Worm (Caenorhabditis elegans) whole organism, mixed stage, embryonic: ENCODE measurements around the gene pbs-6.

ENCODE experiments used
- ceh-43 ChIP-seq: fragments of 200-800 bp; sonication (Bioruptor generic); optimal IDR thresholded peaks from 2 replicates; lab custom pipeline; 2018; ENCODE audit warnings: mild to moderate bottlenecking, missing genetic modification characterization, moderate library complexity, missing compliant biosample characterization
- elt-3 ChIP-seq: fragments of 150-350 bp; optimal IDR thresholded peaks from 2 replicates; lab custom pipeline; 2014; ENCODE audit warnings: missing biosample characterization, missing genetic modification characterization
- mep-1 ChIP-seq: fragments of 150-350 bp; optimal IDR thresholded peaks from 2 replicates; lab custom pipeline; 2017; ENCODE audit warnings: missing biosample characterization, missing genetic modification reagents, missing genetic modification characterization, inconsistent platforms

DNA sequence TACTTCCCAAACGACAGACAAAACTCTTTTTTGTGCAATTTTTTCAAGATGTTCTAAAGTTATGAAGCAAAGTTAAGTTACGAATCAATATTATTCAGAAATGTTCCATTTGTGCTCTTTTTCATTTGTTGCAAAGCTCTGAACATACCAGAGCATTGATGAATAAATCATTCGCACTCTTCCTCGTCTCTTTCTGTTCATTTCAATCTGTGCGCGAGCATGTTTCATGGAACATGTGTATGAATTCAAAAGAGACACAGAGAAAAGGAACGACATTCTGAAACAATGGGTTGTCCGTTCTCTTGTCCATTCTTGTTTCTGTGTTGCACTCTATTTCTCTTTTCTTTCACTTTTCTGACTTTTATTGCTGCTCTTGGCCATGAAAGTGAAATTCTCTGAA, 36.5 kb upstream of the pbs-6 start:
- TF ChIP-seq mep-1 (tag; lab: Kevin White, UChicago), result no peak
- no peak for TF ChIP-seq elt-3
- no peak for TF ChIP-seq ceh-43 (GFP tag; lab: Kevin White, UChicago)
